Worm (Caenorhabditis elegans): ENCODE results near the gene yars-2.

- TF ChIP-seq zag-1 (tag; optimal IDR thresholded peaks at IDR 0.05) (no peak), mef-2 (tag; optimal IDR thresholded peaks at IDR 0.05) (no peak), nhr-76 (tag; optimal IDR thresholded peaks at IDR 0.05) (no peak), elt-3 (tag; optimal IDR thresholded peaks at IDR 0.05) (no peak), ces-1 (GFP tag; optimal IDR thresholded peaks at IDR 0.05) (no peak), hlh-4 (tag; optimal IDR thresholded peaks at IDR 0.05) (no peak), pag-3 (tag; optimal IDR thresholded peaks at IDR 0.05; ENCODE audit: borderline replicate concordance, insufficient read depth) (no peak), C34B4.2 (tag; optimal IDR thresholded peaks at IDR 0.05) (no peak), jun-1 (tag; optimal IDR thresholded peaks at IDR 0.05) (no peak)
Measured at ce11 chrIV:4673332-4673731, 39.1 kb downstream of the yars-2 start.

Data from whole organism, L1 larva.